Worm (Caenorhabditis elegans) whole organism, L1 larva: ENCODE data around the gene haf-7.

Source experiments
- C04F5.9 ChIP-seq: sonication (generic microtip); optimal IDR thresholded peaks from 2 replicates; lab custom pipeline; 2016; ENCODE audit warnings: missing genetic modification characterization, missing compliant biosample characterization
- C34B4.2 ChIP-seq: sonication (generic microtip); optimal IDR thresholded peaks from 2 replicates; lab custom pipeline; 2017; ENCODE audit warnings: mild to moderate bottlenecking, missing genetic modification characterization, missing compliant biosample characterization
- F16B12.6 ChIP-seq: fragments of 150-350 bp; optimal IDR thresholded peaks from 2 replicates; lab custom pipeline; 2014; ENCODE audit warnings: missing biosample characterization, missing genetic modification characterization
- aly-2 ChIP-seq: fragments of 150-350 bp; optimal IDR thresholded peaks from 2 replicates; lab custom pipeline; 2014; ENCODE audit warnings: missing biosample characterization, missing genetic modification characterization
- blmp-1 ChIP-seq: fragments of 150-350 bp; optimal IDR thresholded peaks from 2 replicates; lab custom pipeline; 2014; ENCODE audit warnings: missing biosample characterization, missing genetic modification characterization
- ceh-88 ChIP-seq: fragments of 200-800 bp; sonication (Bioruptor generic); IDR thresholded peaks from 2 replicates; pipeline ENCODE4 v1.3.6; 2022; ENCODE audit warnings: missing genetic modification characterization, missing compliant biosample characterization
- ceh-90 ChIP-seq: sonication (generic microtip); optimal IDR thresholded peaks from 2 replicates; lab custom pipeline; 2016; ENCODE audit warnings: missing genetic modification characterization, missing compliant biosample characterization
- dpl-1 ChIP-seq, 3 experiments: fragments of 150-350 bp in 2 of 3; sonication (generic microtip) in 1 of 3; optimal IDR thresholded peaks; 2 replicates each; lab custom pipeline; 2014 to 2017; ENCODE audit warnings: missing biosample characterization in 3 of 3, missing genetic modification characterization in 3 of 3, missing genetic modification reagents in 3 of 3
- dsc-1 ChIP-seq: sonication (generic microtip); optimal IDR thresholded peaks from 2 replicates; lab custom pipeline; 2016; ENCODE audit warnings: mild to moderate bottlenecking, missing genetic modification characterization, missing compliant biosample characterization
- efl-1 ChIP-seq, 4 experiments: fragments of 150-350 bp; optimal IDR thresholded peaks in 3 of 4; peaks in 1 of 4; 1 replicate in 1 of 4; 2 replicates in 3 of 4; lab custom pipeline; 2014; ENCODE audit warnings: missing biosample characterization in 2 of 4, missing genetic modification characterization in 2 of 4, missing genetic modification reagents in 2 of 4
- elt-2 ChIP-seq: sonication (generic microtip); optimal IDR thresholded peaks from 2 replicates; lab custom pipeline; 2016; ENCODE audit warnings: missing genetic modification characterization, mild to moderate bottlenecking, inconsistent platforms, missing compliant biosample characterization, missing genetic modification reagents
- ets-5 ChIP-seq: fragments of 200-800 bp; sonication (Bioruptor generic); IDR thresholded peaks from 2 replicates; pipeline ENCODE4 v1.3.6; 2022; ENCODE audit warnings: missing genetic modification characterization, missing compliant biosample characterization
- fkh-4 ChIP-seq: sonication (generic microtip); optimal IDR thresholded peaks from 2 replicates; lab custom pipeline; 2016; ENCODE audit warnings: missing compliant biosample characterization, missing genetic modification characterization, borderline replicate concordance
- fkh-8 ChIP-seq: sonication (generic microtip); optimal IDR thresholded peaks from 2 replicates; lab custom pipeline; 2016; ENCODE audit warnings: mild to moderate bottlenecking, missing genetic modification characterization, missing compliant biosample characterization
- fos-1 ChIP-seq: fragments of 150-350 bp; optimal IDR thresholded peaks from 2 replicates; lab custom pipeline; 2014; ENCODE audit warnings: missing biosample characterization, missing genetic modification characterization
- hlh-17 ChIP-seq: fragments of 200-800 bp; sonication (Bioruptor generic); optimal IDR thresholded peaks from 2 replicates; lab custom pipeline; 2018; ENCODE audit warnings: missing genetic modification characterization, mild to moderate bottlenecking, missing compliant biosample characterization, moderate library complexity, borderline replicate concordance
- hlh-4 ChIP-seq: sonication (generic microtip); optimal IDR thresholded peaks from 2 replicates; lab custom pipeline; 2016; ENCODE audit warnings: mild to moderate bottlenecking, missing genetic modification characterization, missing compliant biosample characterization
- hpl-2 ChIP-seq: fragments of 150-350 bp; optimal IDR thresholded peaks from 2 replicates; lab custom pipeline; 2014; ENCODE audit warnings: missing biosample characterization, missing genetic modification reagents, missing genetic modification characterization
- isw-1 ChIP-seq: fragments of 200-800 bp; sonication (Bioruptor generic); IDR thresholded peaks from 2 replicates; pipeline ENCODE4 v1.3.6; 2022; ENCODE audit warnings: missing genetic modification characterization, missing compliant biosample characterization
- jun-1 ChIP-seq: fragments of 150-350 bp; optimal IDR thresholded peaks from 2 replicates; lab custom pipeline; 2014; ENCODE audit warnings: missing biosample characterization, missing genetic modification reagents, missing genetic modification characterization
- lin-14 ChIP-seq: fragments of 200-800 bp; sonication (Bioruptor generic); optimal IDR thresholded peaks from 2 replicates; lab custom pipeline; 2018; ENCODE audit warnings: mild to moderate bottlenecking, missing genetic modification characterization, moderate library complexity, missing compliant biosample characterization
- lin-35 ChIP-seq, 2 experiments: fragments of 150-350 bp; optimal IDR thresholded peaks; 2 replicates each; lab custom pipeline; 2014; ENCODE audit warnings: missing biosample characterization in 2 of 2, missing genetic modification characterization in 2 of 2, missing genetic modification reagents in 2 of 2
- lsy-2 ChIP-seq, 2 experiments: fragments of 150-350 bp; optimal IDR thresholded peaks; 2 replicates each; lab custom pipeline; 2014; ENCODE audit warnings: missing biosample characterization in 2 of 2, missing genetic modification characterization in 2 of 2
- mdl-1 ChIP-seq, 2 experiments: fragments of 150-350 bp; optimal IDR thresholded peaks; 2 replicates each; lab custom pipeline; 2014 to 2017; ENCODE audit warnings: missing biosample characterization in 2 of 2, missing genetic modification characterization in 2 of 2, inconsistent platforms in 1 of 2
- mef-2 ChIP-seq: fragments of 150-350 bp; optimal IDR thresholded peaks from 2 replicates; lab custom pipeline; 2014; ENCODE audit warnings: missing biosample characterization, missing genetic modification characterization
- nhr-11 ChIP-seq: fragments of 150-350 bp; optimal IDR thresholded peaks from 2 replicates; lab custom pipeline; 2014; ENCODE audit warnings: missing biosample characterization, missing genetic modification characterization
- nhr-12 ChIP-seq: sonication (generic microtip); optimal IDR thresholded peaks from 2 replicates; lab custom pipeline; 2017; ENCODE audit warnings: missing biosample characterization, missing genetic modification characterization
- nhr-19 ChIP-seq: fragments of 200-800 bp; sonication (Bioruptor generic); conservative IDR thresholded peaks from 2 replicates; pipeline ENCODE4 v1.3.6; 2022; ENCODE audit warnings: missing genetic modification characterization, missing compliant biosample characterization
- nhr-20 ChIP-seq: sonication (generic microtip); optimal IDR thresholded peaks from 2 replicates; lab custom pipeline; 2016; ENCODE audit warnings: mild to moderate bottlenecking, missing genetic modification characterization, missing compliant biosample characterization
- nhr-47 ChIP-seq: sonication (generic microtip); optimal IDR thresholded peaks from 2 replicates; lab custom pipeline; 2016; ENCODE audit warnings: mild to moderate bottlenecking, missing genetic modification characterization, moderate library complexity, missing compliant biosample characterization
- nhr-71 ChIP-seq: sonication (generic microtip); optimal IDR thresholded peaks from 2 replicates; lab custom pipeline; 2016; ENCODE audit warnings: mild to moderate bottlenecking, missing genetic modification characterization, moderate library complexity, missing compliant biosample characterization
- nhr-76 ChIP-seq: sonication (generic microtip); optimal IDR thresholded peaks from 2 replicates; lab custom pipeline; 2017; ENCODE audit warnings: missing biosample characterization, missing genetic modification characterization
- nhr-85 ChIP-seq: sonication (generic microtip); peaks from one replicate; lab custom pipeline; 2016; ENCODE audit warnings: missing genetic modification characterization, inconsistent platforms, missing compliant biosample characterization
- nhr-90 ChIP-seq: sonication (generic microtip); optimal IDR thresholded peaks from 2 replicates; lab custom pipeline; 2016; ENCODE audit warnings: mild to moderate bottlenecking, missing genetic modification characterization, missing compliant biosample characterization; ENCODE audit not compliant: poor library complexity
- pag-3 ChIP-seq: sonication (generic microtip); optimal IDR thresholded peaks from 2 replicates; lab custom pipeline; 2017; ENCODE audit warnings: missing genetic modification characterization, mild to moderate bottlenecking, missing compliant biosample characterization, antibody characterized with exemption, borderline replicate concordance; ENCODE audit not compliant: insufficient read depth
- pax-3 ChIP-seq: fragments of 200-800 bp; sonication (Bioruptor generic); optimal IDR thresholded peaks from 2 replicates; lab custom pipeline; 2018; ENCODE audit warnings: mild to moderate bottlenecking, missing genetic modification characterization, moderate library complexity, missing compliant biosample characterization
- snpc-4 ChIP-seq: fragments of 150-350 bp; optimal IDR thresholded peaks from 2 replicates; lab custom pipeline; 2014; ENCODE audit warnings: missing biosample characterization, missing genetic modification characterization
- snu-23 ChIP-seq: sonication (generic microtip); optimal IDR thresholded peaks from 2 replicates; lab custom pipeline; 2016; ENCODE audit warnings: missing genetic modification characterization, missing compliant biosample characterization
- sptf-1 ChIP-seq: fragments of 150-350 bp; optimal IDR thresholded peaks from 2 replicates; lab custom pipeline; 2014; ENCODE audit warnings: missing biosample characterization, missing genetic modification characterization
- sup-37 ChIP-seq: fragments of 200-800 bp; sonication (Bioruptor generic); optimal IDR thresholded peaks from 2 replicates; lab custom pipeline; 2018; ENCODE audit warnings: mild to moderate bottlenecking, missing genetic modification characterization, missing compliant biosample characterization
- swsn-7 ChIP-seq: sonication (generic microtip); optimal IDR thresholded peaks from 2 replicates; lab custom pipeline; 2016; ENCODE audit warnings: missing genetic modification characterization, missing compliant biosample characterization
- unc-62 ChIP-seq: fragments of 150-350 bp; optimal IDR thresholded peaks from 2 replicates; lab custom pipeline; 2014; ENCODE audit warnings: missing biosample characterization, missing genetic modification reagents, missing genetic modification characterization
- unc-98 ChIP-seq: fragments of 200-800 bp; sonication (Bioruptor generic); IDR thresholded peaks from 2 replicates; pipeline ENCODE4 v1.3.6; 2022; ENCODE audit warnings: missing genetic modification characterization, missing compliant biosample characterization
- xbp-1 ChIP-seq: sonication (generic microtip); optimal IDR thresholded peaks from 2 replicates; lab custom pipeline; 2016; ENCODE audit warnings: missing genetic modification characterization, missing compliant biosample characterization
- ztf-11 ChIP-seq, 2 experiments: sonication (generic microtip); optimal IDR thresholded peaks; 2 replicates each; lab custom pipeline; 2016 to 2017; ENCODE audit warnings: missing genetic modification characterization in 2 of 2, missing biosample characterization in 1 of 2, missing compliant biosample characterization in 1 of 2

The haf-7 gene

ce11 chrV:14791703-14792102 is 18.6 kb downstream of the haf-7 start (continued):
- TF ChIP-seq nhr-19 (GFP tag; lab: Robert Waterston, UW), result no peak
- no peak for TF ChIP-seq unc-98 (GFP tag; lab: Robert Waterston, UW)

DNA sequence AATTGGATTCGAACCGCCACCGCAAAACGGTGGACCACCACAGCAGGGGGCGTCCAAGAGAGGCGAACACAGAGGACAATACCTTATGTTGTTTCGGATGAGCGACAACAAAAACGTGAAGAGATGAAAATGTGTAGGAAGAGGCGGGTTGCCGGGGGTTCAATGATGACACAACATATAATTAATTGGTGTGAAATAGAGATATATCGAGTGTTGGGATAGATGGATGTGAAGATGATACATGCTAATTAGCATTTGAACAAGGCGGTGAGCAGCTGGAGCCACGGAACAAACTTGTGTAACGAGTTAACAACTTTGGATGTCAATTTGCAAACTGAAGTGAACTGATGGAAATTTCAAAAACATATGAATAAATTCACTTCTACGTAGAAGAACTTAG is 19.3 kb downstream of the haf-7 start:
- TF ChIP-seq dsc-1 (tag; lab: Kevin White, UChicago) (no peak), nhr-85 (peak; percentile 41)
- TF ChIP-seq, all 84 proteins: peak for 1

- TF ChIP-seq hlh-17 (GFP tag; lab: Kevin White, UChicago), result no peak
- TF ChIP-seq nhr-11 (tag; lab: Kevin White, UChicago), result no peak
- no peak for TF ChIP-seq C04F5.9 (tag; lab: Kevin White, UChicago)
- no peak for TF ChIP-seq sptf-1 (tag; lab: Kevin White, UChicago)
- TF ChIP-seq ceh-90 (tag; lab: Kevin White, UChicago), result no peak
- TF ChIP-seq lin-14, result no peak
- no peak for TF ChIP-seq lsy-2 (tag; optimal IDR thresholded peaks at IDR 0.05; lab: Kevin White, UChicago)
- TF ChIP-seq fkh-8, result no peak
- no peak for TF ChIP-seq hlh-4 (tag; lab: Kevin White, UChicago)
- no peak for TF ChIP-seq elt-2
- TF ChIP-seq hpl-2 (GFP tag; lab: Kevin White, UChicago), result no peak
- TF ChIP-seq lin-35 (GFP tag; optimal IDR thresholded peaks at IDR 0.05; lab: Kevin White, UChicago), result no peak
- no peak for TF ChIP-seq C34B4.2 (tag; lab: Kevin White, UChicago)
These were observed 20.0 kb downstream of the haf-7 start for ce11 chrV:14793043-14793442.

- TF ChIP-seq snpc-4 (tag; lab: Kevin White, UChicago), result peak; percentile 82
- no peak for TF ChIP-seq swsn-7 (tag; lab: Kevin White, UChicago)
These were observed 24.8 kb downstream of the haf-7 start for ce11 chrV:14797886-14798285.

DNA sequence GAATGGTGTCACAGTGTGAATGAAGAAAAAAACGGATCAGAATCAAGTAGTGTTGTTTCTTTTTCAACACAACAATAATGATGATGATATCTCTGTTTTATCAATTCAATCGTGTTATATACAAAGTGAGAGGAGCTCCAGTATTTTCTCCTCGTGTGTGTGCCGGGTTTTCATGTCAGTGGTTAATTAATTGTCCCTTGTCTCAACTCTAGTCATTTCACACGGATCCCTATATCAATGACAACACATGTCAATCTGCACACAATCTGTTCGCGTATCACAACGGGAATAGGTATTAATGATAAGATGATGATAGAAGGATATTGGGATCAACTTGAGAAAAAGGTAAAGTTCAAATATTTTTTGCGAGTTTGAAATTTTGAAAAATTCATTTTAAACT is 27.3 kb downstream of the haf-7 start:
- no peak for TF ChIP-seq fkh-4 (tag; lab: Kevin White, UChicago)
- TF ChIP-seq hlh-17 (GFP tag; lab: Kevin White, UChicago), result no peak
- TF ChIP-seq efl-1 (optimal IDR thresholded peaks at IDR 0.05; lab: Kevin White, UChicago), result no peak
- no peak for TF ChIP-seq efl-1 (GFP tag; optimal IDR thresholded peaks at IDR 0.05 in 1 of 2; lab: Kevin White, UChicago)
- no peak for TF ChIP-seq xbp-1
- peak; percentile 4 for TF ChIP-seq snu-23 (GFP tag; lab: Kevin White, UChicago)
- TF ChIP-seq fkh-8, result no peak
- TF ChIP-seq pag-3, result peak; percentile 33
- no peak for TF ChIP-seq nhr-20
- no peak for TF ChIP-seq F16B12.6 (tag; lab: Kevin White, UChicago)
- peak; percentile 61 for TF ChIP-seq nhr-71 (tag; lab: Kevin White, UChicago)
- no peak for TF ChIP-seq nhr-12
- TF ChIP-seq nhr-90 (tag; lab: Kevin White, UChicago), result no peak
- TF ChIP-seq elt-2, result no peak
- no peak for TF ChIP-seq sup-37
- TF ChIP-seq dpl-1 (GFP tag; optimal IDR thresholded peaks at IDR 0.05; lab: Kevin White, UChicago), result no peak
- TF ChIP-seq nhr-76, result no peak
- no peak for TF ChIP-seq ztf-11 (tag; optimal IDR thresholded peaks at IDR 0.05; lab: Kevin White, UChicago)
- TF ChIP-seq blmp-1 (tag; lab: Kevin White, UChicago), result no peak
- no peak for TF ChIP-seq isw-1 (GFP tag; lab: Robert Waterston, UW)
- peak in 1 of 2 experiments; percentile 1 for TF ChIP-seq mdl-1 (tag; optimal IDR thresholded peaks at IDR 0.05; lab: Kevin White, UChicago)
- TF ChIP-seq aly-2, result no peak
- TF ChIP-seq fos-1 (tag; lab: Kevin White, UChicago), result no peak
- TF ChIP-seq pax-3 (tag; lab: Kevin White, UChicago), result no peak
- TF ChIP-seq mef-2 (tag; lab: Kevin White, UChicago), result no peak
- TF ChIP-seq jun-1 (tag; lab: Kevin White, UChicago), result no peak
- peak in 1 of 2 experiments; percentile 28 for TF ChIP-seq lsy-2 (tag; optimal IDR thresholded peaks at IDR 0.05; lab: Kevin White, UChicago)
- no peak for TF ChIP-seq ets-5 (GFP tag; lab: Robert Waterston, UW)
- no peak for TF ChIP-seq unc-62
- TF ChIP-seq ceh-88 (GFP tag; lab: Robert Waterston, UW), result no peak
- no peak for TF ChIP-seq nhr-47 (tag; lab: Kevin White, UChicago)
